Worm (Caenorhabditis elegans) whole organism, late embryonic: ENCODE measurements around the gene Y22D7AL.6.

Experiments
- K09A11.1 ChIP-seq: sonication (generic microtip); optimal IDR thresholded peaks from 2 replicates; lab custom pipeline; 2017; ENCODE audit warnings: antibody characterized with exemption, mild to moderate bottlenecking, missing genetic modification characterization, missing compliant biosample characterization; ENCODE audit not compliant: insufficient read depth
- ahr-1 ChIP-seq: sonication (generic microtip); optimal IDR thresholded peaks from 2 replicates; lab custom pipeline; 2016; ENCODE audit warnings: missing genetic modification characterization, missing compliant biosample characterization
- ceh-24 ChIP-seq: sonication (generic microtip); optimal IDR thresholded peaks from 2 replicates; lab custom pipeline; 2016; ENCODE audit warnings: mild to moderate bottlenecking, missing genetic modification characterization, missing compliant biosample characterization
- dve-1 ChIP-seq: sonication (generic microtip); optimal IDR thresholded peaks from 2 replicates; lab custom pipeline; 2017; ENCODE audit warnings: antibody characterized with exemption, mild to moderate bottlenecking, missing genetic modification characterization, missing compliant biosample characterization
- fkh-10 ChIP-seq: fragments of 150-350 bp; optimal IDR thresholded peaks from 2 replicates; lab custom pipeline; 2014; ENCODE audit warnings: missing biosample characterization, missing genetic modification reagents, missing genetic modification characterization
- hlh-30 ChIP-seq: sonication (generic microtip); optimal IDR thresholded peaks from 2 replicates; lab custom pipeline; 2017; ENCODE audit warnings: antibody characterized with exemption, missing genetic modification characterization, missing compliant biosample characterization; ENCODE audit not compliant: insufficient read depth
- madf-2 ChIP-seq: sonication (generic microtip); optimal IDR thresholded peaks from 2 replicates; lab custom pipeline; 2017; ENCODE audit warnings: missing genetic modification characterization, missing compliant biosample characterization
- nhr-11 ChIP-seq: fragments of 150-350 bp; optimal IDR thresholded peaks from 2 replicates; lab custom pipeline; 2014; ENCODE audit warnings: missing biosample characterization, missing genetic modification characterization
- pag-3 ChIP-seq: sonication (generic microtip); optimal IDR thresholded peaks from 2 replicates; lab custom pipeline; 2016; ENCODE audit warnings: missing compliant biosample characterization, missing genetic modification characterization, borderline replicate concordance
- pros-1 ChIP-seq: fragments of 150-350 bp; optimal IDR thresholded peaks from 2 replicates; lab custom pipeline; 2014; ENCODE audit warnings: missing biosample characterization, missing genetic modification reagents, missing genetic modification characterization
- unc-55 ChIP-seq: sonication (generic microtip); optimal IDR thresholded peaks from 2 replicates; lab custom pipeline; 2017; ENCODE audit warnings: missing biosample characterization, missing genetic modification reagents, missing genetic modification characterization

DNA sequence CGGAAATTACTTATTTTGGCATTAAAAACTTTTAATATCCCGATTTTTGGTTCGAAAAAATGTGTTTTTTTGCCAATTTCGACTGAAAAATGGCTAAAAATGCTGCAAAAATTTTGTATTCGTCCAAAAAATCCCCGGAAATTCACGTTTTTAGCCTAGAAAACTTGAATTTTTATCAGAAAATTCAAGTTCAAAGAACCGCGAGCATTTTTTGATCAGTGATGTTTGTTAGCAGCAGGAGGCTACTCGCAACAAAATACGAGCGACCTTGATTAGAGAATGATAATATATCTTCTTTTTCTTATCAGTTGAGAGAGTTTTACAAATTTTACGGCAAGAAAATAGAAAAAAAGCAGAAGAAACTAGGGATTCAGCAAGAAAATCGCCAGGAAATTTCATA lies 17.6 kb downstream of the Y22D7AL.6 start:
- TF ChIP-seq ahr-1 (tag; lab: Kevin White, UChicago) (no peak), fkh-10 (no peak), pros-1 (no peak), madf-2 (no peak), dve-1 (tag; lab: Kevin White, UChicago) (no peak), hlh-30 (tag; lab: Kevin White, UChicago) (no peak), K09A11.1 (tag; lab: Kevin White, UChicago) (no peak), ceh-24 (tag; lab: Kevin White, UChicago) (no peak), nhr-11 (no peak), pag-3 (no peak), unc-55 (GFP tag; lab: Kevin White, UChicago) (no peak)
